Fruit fly (Drosophila melanogaster) whole organism, embryonic: ENCODE measurements around the gene CG14332.

Source experiments
- Aef1 ChIP-seq: fragments of 200-800 bp; sonication (Bioruptor generic); IDR thresholded peaks from 3 replicates; pipeline ENCODE4 v1.3.6; 2022; ENCODE audit warnings: missing biosample characterization, missing genetic modification characterization
- Bgb ChIP-seq: fragments of 200-800 bp; sonication (Bioruptor generic); IDR thresholded peaks from 2 replicates; pipeline ENCODE4 v1.3.6; 2022; ENCODE audit warnings: missing biosample characterization, missing genetic modification characterization; ENCODE audit not compliant: partially characterized antibody
- CG10654 ChIP-seq: fragments of 200-800 bp; sonication (Bioruptor generic); optimal IDR thresholded peaks from 2 replicates; lab custom pipeline; 2016; ENCODE audit warnings: missing biosample characterization, missing genetic modification characterization
- CG12391 ChIP-seq: fragments of 200-800 bp; sonication (Bioruptor generic); optimal IDR thresholded peaks from 3 replicates; lab custom pipeline; 2018; ENCODE audit warnings: missing biosample characterization, mild to moderate bottlenecking, missing genetic modification characterization, moderate library complexity
- CG12659 ChIP-seq: fragments of 200-800 bp; sonication (Bioruptor generic); optimal IDR thresholded peaks from 3 replicates; lab custom pipeline; 2017; ENCODE audit warnings: mild to moderate bottlenecking, missing biosample characterization, missing genetic modification reagents, missing genetic modification characterization
- CG12769 ChIP-seq: fragments of 200-800 bp; sonication (Bioruptor generic); optimal IDR thresholded peaks from 2 replicates; lab custom pipeline; 2019; ENCODE audit warnings: missing biosample characterization, mild to moderate bottlenecking, missing genetic modification characterization, moderate library complexity
- CG13296 ChIP-seq: fragments of 200-800 bp; sonication (Bioruptor generic); optimal IDR thresholded peaks from 3 replicates; lab custom pipeline; 2018; ENCODE audit warnings: missing biosample characterization, mild to moderate bottlenecking, missing genetic modification characterization
- CG14050 ChIP-seq: fragments of 200-800 bp; sonication (Bioruptor generic); IDR thresholded peaks from 3 replicates; pipeline ENCODE4 v1.3.6; 2022; ENCODE audit warnings: missing biosample characterization, missing genetic modification characterization
- CG14860 ChIP-seq: fragments of 200-800 bp; sonication (Bioruptor generic); IDR thresholded peaks from 3 replicates; pipeline ENCODE4 v1.3.6; 2022; ENCODE audit warnings: missing biosample characterization, missing genetic modification characterization; ENCODE audit not compliant: partially characterized antibody
- CG1602 ChIP-seq: fragments of 200-800 bp; sonication (Bioruptor generic); optimal IDR thresholded peaks from 3 replicates; lab custom pipeline; 2016; ENCODE audit warnings: missing biosample characterization, missing genetic modification characterization
- CG18476 ChIP-seq: fragments of 200-800 bp; sonication (Bioruptor generic); optimal IDR thresholded peaks from 2 replicates; lab custom pipeline; 2016; ENCODE audit warnings: missing biosample characterization, mild to moderate bottlenecking, missing genetic modification characterization
- CG18619 ChIP-seq: fragments of 200-800 bp; sonication (Bioruptor generic); optimal IDR thresholded peaks from 3 replicates; lab custom pipeline; 2017; ENCODE audit warnings: missing biosample characterization, mild to moderate bottlenecking, missing genetic modification characterization
- CG30020 ChIP-seq: fragments of 200-800 bp; optimal IDR thresholded peaks from 2 replicates; lab custom pipeline; 2019; ENCODE audit warnings: missing biosample characterization, mild to moderate bottlenecking, missing genetic modification characterization, moderate library complexity
- CG31224 ChIP-seq: fragments of 200-800 bp; sonication (Bioruptor generic); IDR thresholded peaks from 2 replicates; pipeline ENCODE4 v1.3.6; 2022; ENCODE audit warnings: missing biosample characterization, missing genetic modification characterization
- CG6272 ChIP-seq: fragments of 200-800 bp; sonication (Bioruptor generic); IDR thresholded peaks from 2 replicates; pipeline ENCODE4 v1.3.6; 2022; ENCODE audit warnings: missing biosample characterization, missing genetic modification characterization
- CG8089 ChIP-seq: fragments of 200-800 bp; sonication (Bioruptor generic); optimal IDR thresholded peaks from 3 replicates; lab custom pipeline; 2016; ENCODE audit warnings: missing biosample characterization, missing genetic modification characterization
- CG8924 ChIP-seq: fragments of 200-800 bp; optimal IDR thresholded peaks from 3 replicates; lab custom pipeline; 2019; ENCODE audit warnings: missing biosample characterization, mild to moderate bottlenecking, missing genetic modification characterization, moderate library complexity
- CG9876 ChIP-seq: fragments of 200-800 bp; sonication (Bioruptor generic); optimal IDR thresholded peaks from 2 replicates; lab custom pipeline; 2016; ENCODE audit warnings: missing biosample characterization, missing genetic modification characterization
- Deaf1 ChIP-seq: fragments of 200-800 bp; optimal IDR thresholded peaks from 3 replicates; lab custom pipeline; 2019; ENCODE audit warnings: missing biosample characterization, mild to moderate bottlenecking, missing genetic modification characterization, moderate library complexity
- Dek ChIP-seq: fragments of 200-800 bp; sonication (Bioruptor generic); optimal IDR thresholded peaks from 3 replicates; lab custom pipeline; 2019; ENCODE audit warnings: missing biosample characterization, mild to moderate bottlenecking, missing genetic modification characterization, moderate library complexity
- Dip3 ChIP-seq: fragments of 200-800 bp; sonication (Bioruptor generic); optimal IDR thresholded peaks from 3 replicates; lab custom pipeline; 2016; ENCODE audit warnings: missing biosample characterization, missing genetic modification characterization
- Doc3 ChIP-seq: fragments of 200-800 bp; sonication (Bioruptor generic); IDR thresholded peaks from 3 replicates; pipeline ENCODE4 v1.3.6; 2022; ENCODE audit warnings: missing biosample characterization, missing genetic modification characterization; ENCODE audit not compliant: partially characterized antibody
- Fer3 ChIP-seq: fragments of 200-800 bp; sonication (Bioruptor generic); optimal IDR thresholded peaks from 2 replicates; lab custom pipeline; 2018; ENCODE audit warnings: missing biosample characterization, mild to moderate bottlenecking, missing genetic modification characterization, moderate library complexity
- Med ChIP-seq: fragments of 200-800 bp; sonication (Bioruptor generic); peaks from one replicate; lab custom pipeline; 2016; ENCODE audit warnings: missing biosample characterization, missing genetic modification characterization, mild to moderate bottlenecking, inconsistent platforms, moderate library complexity
- Mes4 ChIP-seq: fragments of 200-800 bp; sonication (Bioruptor generic); optimal IDR thresholded peaks from 2 replicates; lab custom pipeline; 2016; ENCODE audit warnings: missing biosample characterization, missing genetic modification characterization
- NC2α ChIP-seq: fragments of 200-800 bp; sonication (Bioruptor generic); optimal IDR thresholded peaks from 2 replicates; lab custom pipeline; 2016; ENCODE audit warnings: missing biosample characterization, missing genetic modification characterization
- Nf-YB ChIP-seq: fragments of 200-800 bp; sonication (Bioruptor generic); optimal IDR thresholded peaks from 3 replicates; lab custom pipeline; 2019; ENCODE audit warnings: missing biosample characterization, mild to moderate bottlenecking, missing genetic modification characterization, moderate library complexity
- Opbp ChIP-seq: fragments of 200-800 bp; sonication (Bioruptor generic); IDR thresholded peaks from 3 replicates; pipeline ENCODE4 v1.3.6; 2022; ENCODE audit warnings: missing biosample characterization, missing genetic modification characterization; ENCODE audit not compliant: partially characterized antibody
- PHDP ChIP-seq: fragments of 200-800 bp; sonication (Bioruptor generic); optimal IDR thresholded peaks from 3 replicates; lab custom pipeline; 2018; ENCODE audit warnings: missing biosample characterization, mild to moderate bottlenecking, missing genetic modification characterization, moderate library complexity
- Sox100B ChIP-seq: fragments of 200-800 bp; sonication (Bioruptor generic); optimal IDR thresholded peaks from 3 replicates; lab custom pipeline; 2018; ENCODE audit warnings: missing biosample characterization, mild to moderate bottlenecking, missing genetic modification characterization
- bbx ChIP-seq: fragments of 200-800 bp; sonication (Bioruptor generic); IDR thresholded peaks from 2 replicates; pipeline ENCODE4 v1.3.6; 2022; ENCODE audit warnings: missing biosample characterization, missing genetic modification characterization; ENCODE audit not compliant: partially characterized antibody
- btn ChIP-seq: fragments of 200-800 bp; sonication (Bioruptor generic); optimal IDR thresholded peaks from 2 replicates; lab custom pipeline; 2016; ENCODE audit warnings: missing biosample characterization, missing genetic modification characterization
- chinmo ChIP-seq: fragments of 200-800 bp; sonication (Bioruptor generic); IDR thresholded peaks from 4 replicates; pipeline ENCODE4 v1.3.6; 2022; ENCODE audit warnings: missing biosample characterization, missing genetic modification characterization; ENCODE audit not compliant: partially characterized antibody
- danr ChIP-seq: fragments of 200-800 bp; sonication (Bioruptor generic); IDR thresholded peaks from 2 replicates; pipeline ENCODE4 v1.3.6; 2022; ENCODE audit warnings: missing biosample characterization, missing genetic modification characterization
- dysf ChIP-seq: fragments of 200-800 bp; sonication (Bioruptor generic); IDR thresholded peaks from 3 replicates; pipeline ENCODE4 v1.3.6; 2022; ENCODE audit warnings: missing biosample characterization, missing genetic modification characterization
- gcm ChIP-seq: fragments of 200-800 bp; sonication (Bioruptor generic); optimal IDR thresholded peaks from 2 replicates; lab custom pipeline; 2019; ENCODE audit warnings: missing biosample characterization, mild to moderate bottlenecking, missing genetic modification characterization, moderate library complexity
- grau ChIP-seq: fragments of 200-800 bp; optimal IDR thresholded peaks from 3 replicates; lab custom pipeline; 2019; ENCODE audit warnings: missing biosample characterization, mild to moderate bottlenecking, missing genetic modification characterization, moderate library complexity
- lilli ChIP-seq: fragments of 200-800 bp; sonication (Bioruptor generic); optimal IDR thresholded peaks from 3 replicates; lab custom pipeline; 2016; ENCODE audit warnings: missing biosample characterization, missing genetic modification characterization
- lmd ChIP-seq: fragments of 200-800 bp; sonication (Bioruptor generic); IDR thresholded peaks from 2 replicates; pipeline ENCODE4 v1.3.6; 2022; ENCODE audit warnings: missing biosample characterization, missing genetic modification characterization
- mirr ChIP-seq: fragments of 200-800 bp; sonication (Bioruptor generic); optimal IDR thresholded peaks from 3 replicates; lab custom pipeline; 2018; ENCODE audit warnings: missing biosample characterization, mild to moderate bottlenecking, missing genetic modification characterization
- mld ChIP-seq: fragments of 200-800 bp; sonication (Bioruptor generic); IDR thresholded peaks from 3 replicates; pipeline ENCODE4 v1.3.6; 2022; ENCODE audit warnings: missing biosample characterization, missing genetic modification characterization; ENCODE audit not compliant: partially characterized antibody
- pho ChIP-seq: fragments of 200-800 bp; sonication (Bioruptor generic); optimal IDR thresholded peaks from 2 replicates; lab custom pipeline; 2016; ENCODE audit warnings: missing biosample characterization, missing genetic modification characterization
- prd ChIP-seq, 3 experiments: fragments of >200 bp in 2 of 3; fragments of 200-800 bp in 1 of 3; sonication (Bioruptor generic) in 1 of 3; optimal IDR thresholded peaks in 2 of 3; IDR thresholded peaks in 1 of 3; 2 replicates in 2 of 3; 3 replicates in 1 of 3; pipeline versions ENCODE4 v1.3.6 to Lab custom; 2017 to 2022; ENCODE audit warnings: missing biosample characterization in 1 of 3, missing genetic modification characterization in 1 of 3
- pzg ChIP-seq: fragments of 200-800 bp; sonication (Bioruptor generic); optimal IDR thresholded peaks from 3 replicates; lab custom pipeline; 2018; ENCODE audit warnings: missing biosample characterization, mild to moderate bottlenecking, missing genetic modification characterization, moderate library complexity
- rib ChIP-seq: fragments of 200-800 bp; sonication (Bioruptor generic); IDR thresholded peaks from 2 replicates; pipeline ENCODE4 v1.3.6; 2022; ENCODE audit warnings: missing biosample characterization, missing genetic modification characterization
- tgo ChIP-seq: fragments of 200-800 bp; sonication (Bioruptor generic); IDR thresholded peaks from 3 replicates; pipeline ENCODE4 v1.3.6; 2022; ENCODE audit warnings: missing biosample characterization, missing genetic modification characterization
- tio ChIP-seq: fragments of 200-800 bp; sonication (Bioruptor generic); optimal IDR thresholded peaks from 2 replicates; lab custom pipeline; 2017; ENCODE audit warnings: missing biosample characterization, missing genetic modification characterization, inconsistent platforms
- tup ChIP-seq: fragments of 200-800 bp; sonication (Bioruptor generic); optimal IDR thresholded peaks from 2 replicates; lab custom pipeline; 2016; ENCODE audit warnings: missing biosample characterization, mild to moderate bottlenecking, missing genetic modification characterization, moderate library complexity
- wor ChIP-seq: fragments of 200-800 bp; sonication (Bioruptor generic); IDR thresholded peaks from 2 replicates; pipeline ENCODE4 v1.3.6; 2022; ENCODE audit warnings: missing biosample characterization, missing genetic modification characterization

Gene CG14332

dm6 chr3R:17401289-17401752, 20.7 kb downstream of the CG14332 start (continued):
- TF ChIP-seq Sox100B (GFP tag; lab: Kevin White, UChicago): peak; percentile 17
- no peak for TF ChIP-seq prd (optimal IDR thresholded peaks at IDR 0.05; lab: Kevin White, UChicago)
- TF ChIP-seq prd (GFP tag; IDR thresholded peaks at IDR 0.05; lab: Robert Waterston, UW): peak; percentile 59
- TF ChIP-seq CG14050: peak; percentile 11; the same call in 1 of the 3 replicates
- TF ChIP-seq wor (GFP tag; lab: Robert Waterston, UW): no peak
- peak; percentile 63 for TF ChIP-seq pzg (GFP tag; lab: Kevin White, UChicago)
- TF ChIP-seq CG8924: peak; percentile 66
- TF ChIP-seq CG13296 (GFP tag; lab: Kevin White, UChicago): peak; percentile 14
- peak; percentile 22 for TF ChIP-seq CG1602 (GFP tag; lab: Kevin White, UChicago)
- TF ChIP-seq Med (GFP tag; lab: Kevin White, UChicago): peak; percentile 83
- no peak for TF ChIP-seq CG10654 (GFP tag; lab: Kevin White, UChicago)
- peak; percentile 39 for TF ChIP-seq Fer3 (tag; lab: Kevin White, UChicago)
- TF ChIP-seq pho (GFP tag; lab: Kevin White, UChicago): peak; percentile 71
- TF ChIP-seq tup (GFP tag; lab: Kevin White, UChicago): no peak
- no peak for TF ChIP-seq NC2α (GFP tag; lab: Kevin White, UChicago)
- TF ChIP-seq mirr (GFP tag; lab: Kevin White, UChicago): peak; percentile 17
- peak; percentile 72 for TF ChIP-seq CG12659 (GFP tag; lab: Kevin White, UChicago)
- TF ChIP-seq CG9876 (GFP tag; lab: Kevin White, UChicago): peak; percentile 52
- TF ChIP-seq lilli (GFP tag; lab: Kevin White, UChicago): peak; percentile 83
- 0 out of 3 replicates have a peak, but pooled peaks have one; percentile 27 for TF ChIP-seq Aef1 (GFP tag; lab: Robert Waterston, UW)
- no peak for TF ChIP-seq danr (GFP tag; lab: Robert Waterston, UW)
- peak; percentile 64 for TF ChIP-seq Dip3 (GFP tag; lab: Kevin White, UChicago)
- peak; percentile 27 for TF ChIP-seq tio (GFP tag; lab: Kevin White, UChicago)
- peak; percentile 27 for TF ChIP-seq Mes4
- TF ChIP-seq Opbp: peak; percentile 86
- peak; percentile 91 for TF ChIP-seq CG30020 (tag; lab: Kevin White, UChicago)
- no peak for TF ChIP-seq gcm
- peak; percentile 82 for TF ChIP-seq bbx (GFP tag; lab: Robert Waterston, UW)
- TF ChIP-seq CG18476 (GFP tag; lab: Kevin White, UChicago): peak; percentile 23
- TF ChIP-seq chinmo (GFP tag; lab: Robert Waterston, UW): peak; percentile 96
- TF ChIP-seq PHDP (tag; lab: Kevin White, UChicago): peak; percentile 68
- TF ChIP-seq grau (tag; lab: Kevin White, UChicago): peak; percentile 64
- 0 out of 3 replicates have a peak, but pooled peaks have one; percentile 41 for TF ChIP-seq mld (GFP tag; lab: Robert Waterston, UW)
- no peak for TF ChIP-seq CG8089
- peak; percentile 86 for TF ChIP-seq Bgb (GFP tag; lab: Robert Waterston, UW)
- TF ChIP-seq Doc3 (GFP tag; lab: Robert Waterston, UW): peak; percentile 51; the same call in 2 of the 3 replicates
- no peak for TF ChIP-seq CG31224 (GFP tag; lab: Robert Waterston, UW)
- peak; percentile 75 for TF ChIP-seq Dek (tag; lab: Kevin White, UChicago)
- TF ChIP-seq dysf (GFP tag; lab: Robert Waterston, UW): 0 out of 3 replicates have a peak, but pooled peaks have one; percentile 24
- TF ChIP-seq Deaf1 (tag; lab: Kevin White, UChicago): peak; percentile 2
- TF ChIP-seq CG12391: peak; percentile 75
- TF ChIP-seq Nf-YB (GFP tag; lab: Kevin White, UChicago): peak; percentile 33
- no peak for TF ChIP-seq btn
- peak; percentile 40; the same call in 1 of the 3 replicates for TF ChIP-seq tgo (GFP tag; lab: Robert Waterston, UW)
- TF ChIP-seq rib (GFP tag; lab: Robert Waterston, UW): peak; percentile 69
- TF ChIP-seq CG12769 (tag; lab: Kevin White, UChicago): peak; percentile 72
- peak; percentile 27; the same call in 1 of the 2 replicates for TF ChIP-seq lmd (GFP tag; lab: Robert Waterston, UW)
- peak; percentile 45; the same call in 1 of the 2 replicates for TF ChIP-seq CG6272 (GFP tag; lab: Robert Waterston, UW)
- peak; percentile 15 for TF ChIP-seq CG18619 (GFP tag; lab: Kevin White, UChicago)
- peak; percentile 74 for TF ChIP-seq CG14860 (GFP tag; lab: Robert Waterston, UW)
